Fruit fly (Drosophila melanogaster) whole organism, prepupa: ENCODE results near the gene Pex19.

ENCODE experiments used
- Blimp-1 ChIP-seq: fragments of 200-800 bp; sonication (Bioruptor generic); optimal IDR thresholded peaks from 3 replicates; lab custom pipeline; 2017; ENCODE audit warnings: missing biosample characterization, missing genetic modification characterization, mild to moderate bottlenecking, moderate library complexity, missing genetic modification reagents
- CG10631 ChIP-seq: fragments of 200-800 bp; sonication (Bioruptor generic); optimal IDR thresholded peaks from 2 replicates; lab custom pipeline; 2016; ENCODE audit warnings: missing biosample characterization, missing genetic modification characterization
- CG10669 ChIP-seq: fragments of 200-800 bp; sonication (Bioruptor generic); optimal IDR thresholded peaks from 3 replicates; lab custom pipeline; 2018; ENCODE audit warnings: missing biosample characterization, mild to moderate bottlenecking, missing genetic modification characterization, moderate library complexity
- CG11762 ChIP-seq: fragments of 200-800 bp; sonication (Bioruptor generic); optimal IDR thresholded peaks from 3 replicates; lab custom pipeline; 2016; ENCODE audit warnings: missing biosample characterization, missing genetic modification characterization; ENCODE audit not compliant: insufficient read depth
- CG1621 ChIP-seq: fragments of 200-800 bp; sonication (Bioruptor generic); optimal IDR thresholded peaks from 3 replicates; lab custom pipeline; 2018; ENCODE audit warnings: missing biosample characterization, mild to moderate bottlenecking, missing genetic modification characterization
- CG3032 ChIP-seq: fragments of 200-800 bp; optimal IDR thresholded peaks from 2 replicates; lab custom pipeline; 2019; ENCODE audit warnings: missing biosample characterization, mild to moderate bottlenecking, missing genetic modification characterization, moderate library complexity
- CG31627 ChIP-seq: fragments of 200-800 bp; sonication (Bioruptor generic); optimal IDR thresholded peaks from 3 replicates; lab custom pipeline; 2016; ENCODE audit warnings: missing biosample characterization, missing genetic modification characterization
- CG32006 ChIP-seq: fragments of 200-800 bp; sonication (Bioruptor generic); optimal IDR thresholded peaks from 3 replicates; lab custom pipeline; 2017; ENCODE audit warnings: missing biosample characterization, mild to moderate bottlenecking, missing genetic modification characterization
- CG34406 ChIP-seq: fragments of 200-800 bp; sonication (Bioruptor generic); optimal IDR thresholded peaks from 3 replicates; lab custom pipeline; 2016; ENCODE audit warnings: missing biosample characterization, missing genetic modification characterization
- CG3919 ChIP-seq: fragments of 200-800 bp; sonication (Bioruptor generic); optimal IDR thresholded peaks from 3 replicates; lab custom pipeline; 2016; ENCODE audit warnings: missing biosample characterization, missing genetic modification characterization
- CG4318 ChIP-seq: fragments of 200-800 bp; sonication (Bioruptor generic); optimal IDR thresholded peaks from 3 replicates; lab custom pipeline; 2017; ENCODE audit warnings: missing biosample characterization, mild to moderate bottlenecking, missing genetic modification characterization
- CG6792 ChIP-seq: fragments of 200-800 bp; sonication (Bioruptor generic); optimal IDR thresholded peaks from 3 replicates; lab custom pipeline; 2016; ENCODE audit warnings: missing biosample characterization, missing genetic modification characterization
- CG6808 ChIP-seq: fragments of 200-800 bp; sonication (Bioruptor generic); optimal IDR thresholded peaks from 3 replicates; lab custom pipeline; 2017; ENCODE audit warnings: missing biosample characterization, missing genetic modification characterization, mild to moderate bottlenecking, moderate library complexity, missing genetic modification reagents
- CG6854 ChIP-seq: fragments of 200-800 bp; sonication (Bioruptor generic); optimal IDR thresholded peaks from 2 replicates; lab custom pipeline; 2017; ENCODE audit warnings: missing biosample characterization, mild to moderate bottlenecking, missing genetic modification characterization
- CG7368 ChIP-seq: fragments of 200-800 bp; sonication (Bioruptor generic); optimal IDR thresholded peaks from 3 replicates; lab custom pipeline; 2016; ENCODE audit warnings: missing biosample characterization, missing genetic modification characterization
- CG8632 ChIP-seq: fragments of 200-800 bp; sonication (Bioruptor generic); optimal IDR thresholded peaks from 3 replicates; lab custom pipeline; 2016; ENCODE audit warnings: missing biosample characterization, missing genetic modification characterization
- Eip75B ChIP-seq: fragments of 200-800 bp; sonication (Bioruptor generic); optimal IDR thresholded peaks from 3 replicates; lab custom pipeline; 2016; ENCODE audit warnings: missing biosample characterization, missing genetic modification characterization
- Eip78C ChIP-seq: fragments of 200-800 bp; sonication (Bioruptor generic); peaks from one replicate; lab custom pipeline; 2016; ENCODE audit warnings: missing biosample characterization, missing genetic modification characterization
- Eip93F ChIP-seq: fragments of 200-800 bp; sonication (Bioruptor generic); optimal IDR thresholded peaks from 2 replicates; lab custom pipeline; 2016; ENCODE audit warnings: missing biosample characterization, mild to moderate bottlenecking, missing genetic modification characterization
- Ets96B ChIP-seq: fragments of 200-800 bp; optimal IDR thresholded peaks from 2 replicates; lab custom pipeline; 2019; ENCODE audit warnings: missing biosample characterization, mild to moderate bottlenecking, missing genetic modification characterization, moderate library complexity
- Hr38 ChIP-seq: sonication (Bioruptor generic); optimal IDR thresholded peaks from 2 replicates; lab custom pipeline; 2016; ENCODE audit warnings: missing biosample characterization, missing genetic modification characterization
- Hr4 ChIP-seq: fragments of 200-800 bp; sonication (Bioruptor generic); optimal IDR thresholded peaks from 3 replicates; lab custom pipeline; 2016; ENCODE audit warnings: missing biosample characterization, missing genetic modification characterization
- Lpt ChIP-seq: fragments of 200-800 bp; sonication (Bioruptor generic); optimal IDR thresholded peaks from 3 replicates; lab custom pipeline; 2016; ENCODE audit warnings: missing biosample characterization, missing genetic modification characterization
- OdsH ChIP-seq: fragments of 200-800 bp; sonication (Bioruptor generic); optimal IDR thresholded peaks from 3 replicates; lab custom pipeline; 2016; ENCODE audit warnings: missing biosample characterization, missing genetic modification characterization
- Sox102F ChIP-seq: fragments of 200-800 bp; sonication (Bioruptor generic); optimal IDR thresholded peaks from 2 replicates; lab custom pipeline; 2016; ENCODE audit warnings: missing biosample characterization, mild to moderate bottlenecking, missing genetic modification characterization
- Sox14 ChIP-seq: fragments of 200-800 bp; sonication (Bioruptor generic); optimal IDR thresholded peaks from 3 replicates; lab custom pipeline; 2016; ENCODE audit warnings: missing biosample characterization, missing genetic modification characterization
- achi ChIP-seq: fragments of 200-800 bp; sonication (Bioruptor generic); optimal IDR thresholded peaks from 3 replicates; lab custom pipeline; 2016; ENCODE audit warnings: missing biosample characterization, missing genetic modification characterization
- acj6 ChIP-seq: fragments of 200-800 bp; sonication (Bioruptor generic); optimal IDR thresholded peaks from 3 replicates; lab custom pipeline; 2016; ENCODE audit warnings: missing biosample characterization, missing genetic modification characterization
- dsx ChIP-seq: fragments of 200-800 bp; optimal IDR thresholded peaks from 3 replicates; lab custom pipeline; 2019; ENCODE audit warnings: missing biosample characterization, mild to moderate bottlenecking, missing genetic modification characterization, moderate library complexity; ENCODE audit not compliant: poor library complexity, severe bottlenecking
- eg ChIP-seq: fragments of 200-800 bp; sonication (Bioruptor generic); IDR thresholded peaks from 3 replicates; pipeline ENCODE4 v1.3.6; 2022; ENCODE audit warnings: missing biosample characterization, missing genetic modification characterization
- esn ChIP-seq: fragments of 200-800 bp; sonication (Bioruptor generic); optimal IDR thresholded peaks from 2 replicates; lab custom pipeline; 2016; ENCODE audit warnings: missing biosample characterization, mild to moderate bottlenecking, missing genetic modification characterization, moderate library complexity
- fkh ChIP-seq: fragments of 200-800 bp; sonication (Bioruptor generic); optimal IDR thresholded peaks from 3 replicates; lab custom pipeline; 2017; ENCODE audit warnings: missing biosample characterization, mild to moderate bottlenecking, missing genetic modification characterization, moderate library complexity
- lz ChIP-seq: fragments of 200-800 bp; sonication (Bioruptor generic); optimal IDR thresholded peaks from 3 replicates; lab custom pipeline; 2016; ENCODE audit warnings: missing biosample characterization, missing genetic modification characterization
- net ChIP-seq: fragments of 200-800 bp; sonication (Bioruptor generic); optimal IDR thresholded peaks from 3 replicates; lab custom pipeline; 2016; ENCODE audit warnings: missing biosample characterization, missing genetic modification characterization
- pdm3 ChIP-seq: fragments of 200-800 bp; sonication (Bioruptor generic); optimal IDR thresholded peaks from 3 replicates; lab custom pipeline; 2016; ENCODE audit warnings: missing biosample characterization, missing genetic modification characterization
- salr ChIP-seq, 2 experiments: fragments of 200-800 bp; sonication (Bioruptor generic); optimal IDR thresholded peaks; 3 replicates each; lab custom pipeline; 2016 to 2018; ENCODE audit warnings: missing biosample characterization in 2 of 2, missing genetic modification characterization in 2 of 2, mild to moderate bottlenecking in 1 of 2
- svp ChIP-seq: fragments of 200-800 bp; sonication (Bioruptor generic); peaks from one replicate; lab custom pipeline; 2016; ENCODE audit warnings: missing biosample characterization, missing genetic modification characterization
- topi ChIP-seq: fragments of 200-800 bp; sonication (Bioruptor generic); optimal IDR thresholded peaks from 3 replicates; lab custom pipeline; 2016; ENCODE audit warnings: missing biosample characterization, missing genetic modification characterization

Gene Pex19

dm6 chr2L:12133275-12134124 is 41.9 kb downstream of the Pex19 start, which contains the start of gene rho-6:
rho-6 (minus strand) TSS chr2L:12133411.
- TF ChIP-seq Eip93F: no peak
- TF ChIP-seq CG3919 (GFP tag; lab: Kevin White, UChicago): peak; percentile 15
- TF ChIP-seq Eip78C (GFP tag; lab: Kevin White, UChicago): peak; percentile 63
- peak; percentile 6 for TF ChIP-seq acj6 (GFP tag; lab: Kevin White, UChicago)
- TF ChIP-seq lz (GFP tag; lab: Kevin White, UChicago): no peak
- no peak for TF ChIP-seq CG11762
- TF ChIP-seq Hr4: peak; percentile 35
- peak; percentile 52 for TF ChIP-seq CG32006 (GFP tag; lab: Kevin White, UChicago)
- no peak for TF ChIP-seq salr (GFP tag; optimal IDR thresholded peaks at IDR 0.05; lab: Kevin White, UChicago)
- TF ChIP-seq OdsH: peak; percentile 8
- peak; percentile 37 for TF ChIP-seq achi
- TF ChIP-seq pdm3: peak; percentile 2
- no peak for TF ChIP-seq Blimp-1 (GFP tag; lab: Kevin White, UChicago)
- TF ChIP-seq CG10631 (GFP tag; lab: Kevin White, UChicago): peak; percentile 0
- TF ChIP-seq, all 60 proteins: peak for 9

DNA sequence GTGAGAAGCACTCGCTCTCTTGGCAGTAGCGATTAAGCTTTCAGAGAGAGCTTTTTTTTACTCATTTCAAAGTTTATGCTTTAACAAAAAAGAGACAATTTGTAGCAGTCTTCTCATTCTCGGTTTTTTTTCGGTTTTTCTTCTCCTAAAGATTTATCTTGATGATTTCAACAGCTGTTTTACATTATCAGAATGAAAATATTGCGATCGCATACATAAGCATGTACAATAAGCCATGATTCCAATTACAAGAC is 42.4 kb downstream of the Pex19 start:
- TF ChIP-seq esn (GFP tag; lab: Kevin White, UChicago) (no peak), CG6792 (GFP tag; lab: Kevin White, UChicago) (no peak), CG31627 (GFP tag; lab: Kevin White, UChicago) (no peak), CG3032 (tag; lab: Kevin White, UChicago) (no peak), Eip93F (no peak), CG10669 (no peak), net (GFP tag; lab: Kevin White, UChicago) (no peak), eg (no peak), CG6854 (GFP tag; lab: Kevin White, UChicago) (no peak), CG1621 (tag; lab: Kevin White, UChicago) (no peak), CG6808 (GFP tag; lab: Kevin White, UChicago) (no peak), topi (no peak), Hr38 (no peak), Sox14 (no peak), CG11762 (no peak), Lpt (no peak), Sox102F (no peak), svp (GFP tag; lab: Kevin White, UChicago) (no peak)

DNA sequence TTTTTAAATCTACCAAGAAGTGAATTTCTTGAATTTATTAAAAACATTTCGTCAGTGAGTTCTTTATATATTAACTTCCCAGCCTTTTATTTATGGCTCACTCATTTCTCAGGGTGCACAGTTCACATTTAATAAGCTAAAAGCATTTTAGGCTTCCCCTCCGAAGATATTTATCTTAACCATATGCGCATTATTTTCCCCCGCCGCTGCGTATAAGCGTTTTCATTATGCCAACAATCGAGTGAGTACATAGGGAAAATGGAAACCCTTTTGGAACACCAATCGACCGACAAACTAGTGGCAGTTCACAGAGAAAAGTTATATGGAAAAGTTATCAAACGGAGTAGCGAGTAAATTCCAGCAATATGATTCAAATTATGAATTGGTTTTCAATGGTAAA is 46.1 kb downstream of the Pex19 start, which contains the start of gene Gr33a:
Gene Gr33a, plus strand, starts transcription at position 301 of the 400 bp plus-strand sequence.
- TF ChIP-seq pdm3 (no peak), esn (GFP tag; lab: Kevin White, UChicago) (no peak), CG7368 (GFP tag; lab: Kevin White, UChicago) (no peak), fkh (GFP tag; lab: Kevin White, UChicago) (no peak)

DNA sequence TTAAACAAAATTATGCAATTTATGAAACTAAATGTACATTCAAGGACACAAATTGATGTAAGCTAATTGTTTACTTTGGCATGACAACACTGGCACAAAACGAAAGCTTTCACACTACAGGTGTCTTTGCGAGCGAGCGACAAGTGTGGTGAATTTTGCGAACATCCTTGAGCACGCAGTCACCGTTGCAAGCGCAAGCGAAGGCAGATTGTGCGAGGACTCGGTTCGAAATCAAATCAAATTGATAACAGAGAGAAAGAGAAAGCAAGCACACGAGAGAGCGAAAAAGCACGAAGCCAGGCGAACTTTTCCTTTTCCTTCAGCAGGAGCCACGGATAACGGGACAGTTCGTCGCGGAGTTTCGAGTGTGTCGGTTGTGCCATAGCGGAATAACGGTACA is 50.8 kb downstream of the Pex19 start, which contains the start of gene CG31760:
Gene CG31760, plus strand, starts transcription at position 342 of the 400 bp plus-strand sequence.
- no peak for TF ChIP-seq CG6854 (GFP tag; lab: Kevin White, UChicago)
- no peak for TF ChIP-seq topi
- TF ChIP-seq CG34406 (GFP tag; lab: Kevin White, UChicago): no peak
- TF ChIP-seq Eip75B (GFP tag; lab: Kevin White, UChicago): no peak
- no peak for TF ChIP-seq CG10669
- no peak for TF ChIP-seq CG3032 (tag; lab: Kevin White, UChicago)
- no peak for TF ChIP-seq Blimp-1 (GFP tag; lab: Kevin White, UChicago)
- no peak for TF ChIP-seq dsx (GFP tag; lab: Kevin White, UChicago)
- no peak for TF ChIP-seq achi
- TF ChIP-seq Ets96B (tag; lab: Kevin White, UChicago): no peak
- no peak for TF ChIP-seq Eip93F
- TF ChIP-seq CG32006 (GFP tag; lab: Kevin White, UChicago): no peak
- no peak for TF ChIP-seq CG3919 (GFP tag; lab: Kevin White, UChicago)
- TF ChIP-seq CG8632: no peak
- TF ChIP-seq CG4318: no peak
- TF ChIP-seq CG10631 (GFP tag; lab: Kevin White, UChicago): no peak
- TF ChIP-seq, all 60 proteins: peak for 0
